Fruit fly (Drosophila melanogaster) Kc167 (cell line): ENCODE results near the gene CG43439.

Source experiments
- Myc ChIP-seq: fragments of >200 bp; optimal IDR thresholded peaks from 2 replicates; lab custom pipeline; 2017; ENCODE audit warnings: missing external identifiers
- Sin3A ChIP-seq: fragments of >200 bp; optimal IDR thresholded peaks from 2 replicates; lab custom pipeline; 2018; ENCODE audit warnings: missing external identifiers
- h ChIP-seq: fragments of >200 bp; optimal IDR thresholded peaks from 3 replicates; lab custom pipeline; 2018; ENCODE audit warnings: missing external identifiers
- insv ChIP-seq: fragments of >200 bp; optimal IDR thresholded peaks from 3 replicates; lab custom pipeline; 2018; ENCODE audit warnings: missing external identifiers
- psq ChIP-seq: fragments of >200 bp; optimal IDR thresholded peaks from 2 replicates; lab custom pipeline; 2017; ENCODE audit warnings: missing external identifiers
- ttk ChIP-seq: sonication (Bioruptor generic); optimal IDR thresholded peaks from 2 replicates; lab custom pipeline; 2017; ENCODE audit warnings: missing external identifiers

Gene CG43439

dm6 chr3L:6942103-6942830 lies 42.1 kb downstream of the CG43439 start:
- TF ChIP-seq psq (lab: Kevin White, UChicago) (no peak), insv (lab: Kevin White, UChicago) (no peak), h (no peak), ttk (lab: Kevin White, UChicago) (no peak), Myc (no peak), Sin3A (no peak)

DNA sequence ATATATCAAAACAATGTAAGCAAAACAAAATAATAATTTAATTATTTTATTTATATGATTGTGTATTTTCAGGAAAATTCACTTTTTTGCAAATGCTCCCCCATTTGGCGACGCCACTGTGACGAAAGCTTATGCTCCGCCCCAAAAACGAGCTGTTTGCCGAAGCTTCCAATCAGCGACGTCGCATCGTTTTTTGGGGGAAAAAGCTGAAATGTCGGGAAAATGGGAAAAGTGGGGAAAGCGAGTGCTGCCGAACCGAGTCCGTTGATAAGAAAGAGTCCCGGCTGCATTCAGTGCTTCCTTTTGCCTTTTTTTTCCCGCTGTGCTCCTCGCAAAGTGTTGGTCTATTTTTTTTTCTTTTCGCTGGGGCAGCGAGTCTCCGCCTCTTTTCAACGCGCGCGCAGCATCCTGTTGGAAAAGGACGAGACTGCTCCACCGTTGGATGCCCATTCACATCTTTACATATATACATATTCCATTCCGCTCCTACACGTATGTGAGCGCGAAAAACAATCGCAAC lies 49.5 kb downstream of the CG43439 start:
- no peak for TF ChIP-seq Sin3A
- TF ChIP-seq psq (lab: Kevin White, UChicago): no peak
- TF ChIP-seq Myc: no peak
- TF ChIP-seq h: no peak
- TF ChIP-seq ttk (lab: Kevin White, UChicago): no peak
- no peak for TF ChIP-seq insv (lab: Kevin White, UChicago)
